Fruit fly (Drosophila melanogaster): ENCODE measurements around the gene CG5958.

Gene CG5958

dm6 chr2L:7442929-7443328 lies 9.6 kb upstream of the CG5958 start (continued):
- TF ChIP-seq pfk (GFP tag; optimal IDR thresholded peaks at IDR 0.05) = no peak
- no peak for TF ChIP-seq CG7357 (GFP tag; IDR thresholded peaks at IDR 0.05)
- no peak for TF ChIP-seq CG3163 (GFP tag; optimal IDR thresholded peaks at IDR 0.05)
- TF ChIP-seq CG4360 (GFP tag; IDR thresholded peaks at IDR 0.05) = no peak
- TF ChIP-seq HmgZ (tag; optimal IDR thresholded peaks at IDR 0.05) = no peak
- 0 out of 3 replicates have a peak, but pooled peaks have one; percentile 10 for TF ChIP-seq CG14050 (GFP tag; IDR thresholded peaks at IDR 0.05)
- peak; percentile 59 for TF ChIP-seq lilli (GFP tag; optimal IDR thresholded peaks at IDR 0.05)
- no peak for TF ChIP-seq wek (GFP tag; optimal IDR thresholded peaks at IDR 0.05)
- no peak for TF ChIP-seq gsb-n (tag; optimal IDR thresholded peaks at IDR 0.05)
- no peak for TF ChIP-seq CG33213 (GFP tag; optimal IDR thresholded peaks at IDR 0.05)
- TF ChIP-seq lab (GFP tag; optimal IDR thresholded peaks at IDR 0.05) = peak; percentile 46
- no peak for TF ChIP-seq z (GFP tag; IDR thresholded peaks at IDR 0.05)
- TF ChIP-seq Vsx1 (GFP tag; optimal IDR thresholded peaks at IDR 0.05) = no peak
- TF ChIP-seq Myb (GFP tag; optimal IDR thresholded peaks at IDR 0.05) = no peak
- TF ChIP-seq Oaz (GFP tag; IDR thresholded peaks at IDR 0.05) = no peak
- peak; percentile 56 for TF ChIP-seq CG3281 (GFP tag; optimal IDR thresholded peaks at IDR 0.05)
- no peak for TF ChIP-seq CG12219 (GFP tag; optimal IDR thresholded peaks at IDR 0.05)
- TF ChIP-seq CG4730 (GFP tag; IDR thresholded peaks at IDR 0.05) = peak; percentile 43; the same call in 1 of the 2 replicates
- TF ChIP-seq phol (tag; optimal IDR thresholded peaks at IDR 0.05) = no peak
- no peak for TF ChIP-seq CG31365 (tag; optimal IDR thresholded peaks at IDR 0.05)
- TF ChIP-seq her (GFP tag; optimal IDR thresholded peaks at IDR 0.05) = no peak
- no peak for TF ChIP-seq CG17568 (GFP tag; optimal IDR thresholded peaks at IDR 0.05)
- no peak for TF ChIP-seq tx (GFP tag; optimal IDR thresholded peaks at IDR 0.05)
- TF ChIP-seq jing (GFP tag; optimal IDR thresholded peaks at IDR 0.05) = no peak
- TF ChIP-seq CG17186 (GFP tag; optimal IDR thresholded peaks at IDR 0.05) = no peak
- TF ChIP-seq CG34376 (GFP tag; optimal IDR thresholded peaks at IDR 0.05) = no peak
- peak; percentile 45 for TF ChIP-seq NFAT (GFP tag; IDR thresholded peaks at IDR 0.05)
- TF ChIP-seq CG2129 (GFP tag; IDR thresholded peaks at IDR 0.05; ENCODE audit: partially characterized antibody) = no peak
- peak; percentile 29 for TF ChIP-seq Nf-YC (tag; optimal IDR thresholded peaks at IDR 0.05)
- TF ChIP-seq ash1 (GFP tag; optimal IDR thresholded peaks at IDR 0.05) = no peak
- TF ChIP-seq hb (GFP tag; IDR thresholded peaks at IDR 0.05; ENCODE audit: partially characterized antibody) = no peak
- TF ChIP-seq Dp (GFP tag; optimal IDR thresholded peaks at IDR 0.05) = no peak
- no peak for TF ChIP-seq CG10431 (GFP tag; optimal IDR thresholded peaks at IDR 0.05)
- no peak for TF ChIP-seq kah (GFP tag; optimal IDR thresholded peaks at IDR 0.05)
- TF ChIP-seq gcm2 (GFP tag; optimal IDR thresholded peaks at IDR 0.05) = no peak
- no peak for TF ChIP-seq eve (GFP tag; optimal IDR thresholded peaks at IDR 0.05)
- TF ChIP-seq dm (GFP tag; optimal IDR thresholded peaks at IDR 0.05) = no peak
- TF ChIP-seq Gsc (GFP tag; IDR thresholded peaks at IDR 0.05) = no peak
- no peak for TF ChIP-seq ken (GFP tag; IDR thresholded peaks at IDR 0.05)
- TF ChIP-seq B-H1 (GFP tag; IDR thresholded peaks at IDR 0.05) = peak; percentile 13; the same call in 1 of the 3 replicates
- TF ChIP-seq CG34224 (GFP tag; IDR thresholded peaks at IDR 0.05; ENCODE audit: partially characterized antibody) = no peak
- TF ChIP-seq Eip74EF (GFP tag; optimal IDR thresholded peaks at IDR 0.05) = no peak
- peak; percentile 48; the same call in 1 of the 3 replicates for TF ChIP-seq Dbx (GFP tag; IDR thresholded peaks at IDR 0.05)
- peak; percentile 26 for TF ChIP-seq CG13296 (GFP tag; optimal IDR thresholded peaks at IDR 0.05)
- no peak for TF ChIP-seq Neu2 (GFP tag; optimal IDR thresholded peaks at IDR 0.05; ENCODE audit: borderline replicate concordance)
- TF ChIP-seq Xrp1 (GFP tag; IDR thresholded peaks at IDR 0.05) = no peak; the same call in 1 of the 2 replicates
- 0 out of 2 replicates have a peak, but pooled peaks have one; percentile 6 for TF ChIP-seq CG6272 (GFP tag; IDR thresholded peaks at IDR 0.05)
- TF ChIP-seq dpn (GFP tag; optimal IDR thresholded peaks at IDR 0.05) = peak in 1 of 2 experiments; percentile 1
- no peak for TF ChIP-seq E2f2 (GFP tag; IDR thresholded peaks at IDR 0.05)
- no peak for TF ChIP-seq Blimp-1 (GFP tag; optimal IDR thresholded peaks at IDR 0.05)
- TF ChIP-seq CG11398 (GFP tag; optimal IDR thresholded peaks at IDR 0.05) = no peak
